Fruit fly (Drosophila melanogaster): ENCODE measurements around the gene emei.

The emei gene

DNA sequence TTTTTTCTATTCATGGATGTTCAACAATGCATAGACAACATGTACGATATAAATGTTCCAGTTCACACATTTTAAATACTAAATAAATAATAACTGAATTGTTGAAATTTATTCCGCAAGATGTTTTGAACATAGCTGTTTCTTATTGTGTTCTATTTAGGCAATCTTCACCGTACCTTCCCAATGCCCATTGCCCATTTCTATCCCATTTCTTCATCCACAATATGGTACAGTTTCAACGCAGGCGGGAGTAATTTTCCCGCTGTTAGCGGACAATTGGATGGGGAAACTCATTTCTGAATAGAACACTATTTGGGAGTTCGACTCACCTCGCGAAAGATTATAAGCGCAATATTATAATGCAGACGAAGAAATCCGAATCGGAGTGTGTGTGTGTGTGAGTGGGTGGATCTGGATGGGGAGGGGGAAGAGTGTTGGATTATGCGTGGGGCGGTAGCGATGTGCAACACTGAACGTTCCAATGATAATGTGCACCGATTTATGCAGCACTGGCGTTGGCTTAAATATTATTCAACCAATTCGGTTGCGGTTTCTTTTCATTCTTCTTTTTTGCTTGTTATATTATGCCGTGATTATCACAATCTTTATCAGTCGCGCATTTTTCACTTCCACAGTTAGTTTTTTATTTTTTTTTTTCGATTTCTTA lies 17.4 kb upstream of the emei start (continued):
- TF ChIP-seq Elba2 (GFP tag; optimal IDR thresholded peaks at IDR 0.05) (peak; percentile 27), tio (GFP tag; optimal IDR thresholded peaks at IDR 0.05) (no peak), CG1529 (GFP tag; optimal IDR thresholded peaks at IDR 0.05) (peak; percentile 3), sim (GFP tag; IDR thresholded peaks at IDR 0.05) (no peak), CG9727 (GFP tag; optimal IDR thresholded peaks at IDR 0.05) (peak; percentile 47), CG10462 (GFP tag; optimal IDR thresholded peaks at IDR 0.05) (peak; percentile 43), CG30403 (GFP tag; optimal IDR thresholded peaks at IDR 0.05) (peak; percentile 53), fu2 (GFP tag; optimal IDR thresholded peaks at IDR 0.05) (peak; percentile 34), CG7786 (GFP tag; optimal IDR thresholded peaks at IDR 0.05) (peak; percentile 31), CG10431 (GFP tag; optimal IDR thresholded peaks at IDR 0.05) (peak; percentile 51), ATbp (GFP tag; optimal IDR thresholded peaks at IDR 0.05) (no peak), oc (tag; optimal IDR thresholded peaks at IDR 0.05) (peak; percentile 62), CG3847 (GFP tag; IDR thresholded peaks at IDR 0.05) (peak; percentile 80), CG1603 (tag; optimal IDR thresholded peaks at IDR 0.05) (peak; percentile 32), C15 (GFP tag; IDR thresholded peaks at IDR 0.05) (no peak), exex (tag; optimal IDR thresholded peaks at IDR 0.05) (no peak), HmgZ (tag; optimal IDR thresholded peaks at IDR 0.05) (peak; percentile 42), CG1832 (GFP tag; optimal IDR thresholded peaks at IDR 0.05) (no peak), Meics (GFP tag; optimal IDR thresholded peaks at IDR 0.05) (peak; percentile 41), cwo (GFP tag; optimal IDR thresholded peaks at IDR 0.05) (peak; percentile 54), sima (GFP tag; optimal IDR thresholded peaks at IDR 0.05) (peak; percentile 25), wek (GFP tag; optimal IDR thresholded peaks at IDR 0.05) (no peak), CHES-1-like (GFP tag; optimal IDR thresholded peaks at IDR 0.05) (peak; percentile 63), jigr1 (GFP tag; IDR thresholded peaks at IDR 0.05) (no peak), Nf-YC (tag; optimal IDR thresholded peaks at IDR 0.05) (peak; percentile 10), CG9609 (GFP tag; optimal IDR thresholded peaks at IDR 0.05) (peak; percentile 22), esg (GFP tag; conservative IDR thresholded peaks at IDR 0.05) (no peak), CG14710 (tag; optimal IDR thresholded peaks at IDR 0.05) (peak; percentile 18), CG18619 (GFP tag; optimal IDR thresholded peaks at IDR 0.05) (peak; percentile 22), jumu (GFP tag; optimal IDR thresholded peaks at IDR 0.05) (peak; percentile 78), Antp (GFP tag; optimal IDR thresholded peaks at IDR 0.05) (peak; percentile 63), CG9817 (tag; optimal IDR thresholded peaks at IDR 0.05) (peak; percentile 10), CG10147 (GFP tag; optimal IDR thresholded peaks at IDR 0.05) (no peak), PHDP (tag; optimal IDR thresholded peaks at IDR 0.05) (no peak), ara (GFP tag; IDR thresholded peaks at IDR 0.05) (peak; percentile 52), NFAT (GFP tag; IDR thresholded peaks at IDR 0.05) (no peak; the same call in 1 of the 2 replicates), CG12155 (GFP tag; optimal IDR thresholded peaks at IDR 0.05) (peak; percentile 57), HLH54F (GFP tag; optimal IDR thresholded peaks at IDR 0.05) (peak; percentile 72), MTF-1 (GFP tag; optimal IDR thresholded peaks at IDR 0.05; ENCODE audit: borderline replicate concordance) (peak; percentile 28), Max (GFP tag; optimal IDR thresholded peaks at IDR 0.05) (peak; percentile 7), CG4424 (GFP tag; optimal IDR thresholded peaks at IDR 0.05) (peak; percentile 51), CG15269 (tag; optimal IDR thresholded peaks at IDR 0.05) (no peak), D (optimal IDR thresholded peaks at IDR 0.05) (no peak), D (GFP tag; optimal IDR thresholded peaks at IDR 0.05) (peak; percentile 5), zfh1 (GFP tag; IDR thresholded peaks at IDR 0.05) (peak; percentile 66; the same call in 2 of the 3 replicates), Xbp1 (GFP tag; optimal IDR thresholded peaks at IDR 0.05) (peak; percentile 51), CG12659 (GFP tag; optimal IDR thresholded peaks at IDR 0.05) (peak; percentile 61), CG33557 (GFP tag; optimal IDR thresholded peaks at IDR 0.05) (peak; percentile 22), Chrac-16 (GFP tag; optimal IDR thresholded peaks at IDR 0.05) (peak; percentile 30), disco-r (GFP tag; optimal IDR thresholded peaks at IDR 0.05) (peak; percentile 18)
